Fruit fly (Drosophila melanogaster) whole organism, embryonic: ENCODE data around the gene Idh3a.

Experiments
- Aef1 ChIP-seq: fragments of 200-800 bp; sonication (Bioruptor generic); IDR thresholded peaks from 3 replicates; pipeline ENCODE4 v1.3.6; 2022; ENCODE audit warnings: missing biosample characterization, missing genetic modification characterization
- Asciz ChIP-seq: fragments of 200-800 bp; sonication (Bioruptor generic); optimal IDR thresholded peaks from 2 replicates; lab custom pipeline; 2017; ENCODE audit warnings: missing biosample characterization, mild to moderate bottlenecking, missing genetic modification characterization, missing genetic modification reagents
- Atf6 ChIP-seq: fragments of 200-800 bp; sonication (Bioruptor generic); IDR thresholded peaks from 2 replicates; pipeline ENCODE4 v1.3.6; 2022; ENCODE audit warnings: missing biosample characterization, missing genetic modification characterization
- CG12744 ChIP-seq: fragments of 200-800 bp; sonication (Bioruptor generic); optimal IDR thresholded peaks from 2 replicates; lab custom pipeline; 2016; ENCODE audit warnings: missing biosample characterization, missing genetic modification characterization
- CG13123 ChIP-seq: fragments of 200-800 bp; sonication (Bioruptor generic); optimal IDR thresholded peaks from 2 replicates; lab custom pipeline; 2016; ENCODE audit warnings: missing biosample characterization, missing genetic modification characterization
- CG14014 ChIP-seq: fragments of 200-800 bp; sonication (Bioruptor generic); IDR thresholded peaks from 2 replicates; pipeline ENCODE4 v1.3.6; 2022; ENCODE audit warnings: missing biosample characterization, missing genetic modification characterization
- CG15073 ChIP-seq: fragments of 200-800 bp; sonication (Bioruptor generic); optimal IDR thresholded peaks from 2 replicates; lab custom pipeline; 2016; ENCODE audit warnings: missing biosample characterization, missing genetic modification characterization
- CG15269 ChIP-seq: fragments of 200-800 bp; sonication (Bioruptor generic); optimal IDR thresholded peaks from 2 replicates; lab custom pipeline; 2018; ENCODE audit warnings: missing biosample characterization, mild to moderate bottlenecking, missing genetic modification characterization, moderate library complexity
- CG17328 ChIP-seq: fragments of 200-800 bp; sonication (Bioruptor generic); IDR thresholded peaks from 2 replicates; pipeline ENCODE4 v1.3.6; 2022; ENCODE audit warnings: missing biosample characterization, missing genetic modification characterization
- CG2199 ChIP-seq: fragments of 200-800 bp; sonication (Bioruptor generic); IDR thresholded peaks from 3 replicates; pipeline ENCODE4 v1.3.6; 2022; ENCODE audit warnings: missing biosample characterization, missing genetic modification characterization
- CG2889 ChIP-seq: fragments of 200-800 bp; sonication (Bioruptor generic); IDR thresholded peaks from 3 replicates; pipeline ENCODE4 v1.3.6; 2022; ENCODE audit warnings: missing biosample characterization, missing genetic modification characterization
- CG32772 ChIP-seq: fragments of 200-800 bp; sonication (Bioruptor generic); IDR thresholded peaks from 2 replicates; pipeline ENCODE4 v1.3.6; 2022; ENCODE audit warnings: missing biosample characterization, missing genetic modification characterization
- CG4360 ChIP-seq: fragments of 200-800 bp; sonication (Bioruptor generic); IDR thresholded peaks from 2 replicates; pipeline ENCODE4 v1.3.6; 2022; ENCODE audit warnings: missing biosample characterization, missing genetic modification characterization
- CG4404 ChIP-seq: fragments of 200-800 bp; sonication (Bioruptor generic); IDR thresholded peaks from 2 replicates; pipeline ENCODE4 v1.3.6; 2022; ENCODE audit warnings: missing biosample characterization, missing genetic modification characterization
- CG4854 ChIP-seq: fragments of 200-800 bp; sonication (Bioruptor generic); optimal IDR thresholded peaks from 2 replicates; lab custom pipeline; 2016; ENCODE audit warnings: missing biosample characterization, missing genetic modification characterization, inconsistent platforms
- CG6765 ChIP-seq: fragments of 200-800 bp; sonication (Bioruptor generic); optimal IDR thresholded peaks from 3 replicates; lab custom pipeline; 2017; ENCODE audit warnings: missing biosample characterization, mild to moderate bottlenecking, missing genetic modification characterization
- CG6791 ChIP-seq: fragments of 200-800 bp; sonication (Bioruptor generic); IDR thresholded peaks from 3 replicates; pipeline ENCODE4 v1.3.6; 2022; ENCODE audit warnings: missing biosample characterization, missing genetic modification characterization; ENCODE audit not compliant: partially characterized antibody
- CG8290 ChIP-seq, 3 experiments: fragments of 200-800 bp; sonication (Bioruptor generic); optimal IDR thresholded peaks; 2 replicates each; lab custom pipeline; 2016 to 2019; ENCODE audit warnings: missing biosample characterization in 3 of 3, missing genetic modification characterization in 3 of 3, mild to moderate bottlenecking in 2 of 3, moderate library complexity in 1 of 3
- CG9727 ChIP-seq: fragments of 200-800 bp; sonication (Bioruptor generic); optimal IDR thresholded peaks from 3 replicates; lab custom pipeline; 2017; ENCODE audit warnings: missing biosample characterization, mild to moderate bottlenecking, missing genetic modification characterization
- CTCF ChIP-seq: fragments of 200-800 bp; sonication (Bioruptor generic); optimal IDR thresholded peaks from 2 replicates; lab custom pipeline; 2017; ENCODE audit warnings: missing biosample characterization, mild to moderate bottlenecking, missing genetic modification characterization, moderate library complexity
- Chrac-16 ChIP-seq: fragments of 200-800 bp; sonication (Bioruptor generic); optimal IDR thresholded peaks from 3 replicates; lab custom pipeline; 2016; ENCODE audit warnings: missing biosample characterization, missing genetic modification characterization
- D ChIP-seq, 2 experiments: fragments of 200-800 bp in 1 of 2; fragments of >200 bp in 1 of 2; sonication (Bioruptor generic) in 1 of 2; optimal IDR thresholded peaks; 2 replicates in 1 of 2; 3 replicates in 1 of 2; lab custom pipeline; 2017; ENCODE audit warnings: mild to moderate bottlenecking in 1 of 2, missing biosample characterization in 1 of 2, missing genetic modification characterization in 1 of 2, missing genetic modification reagents in 1 of 2
- Dp ChIP-seq: fragments of 200-800 bp; sonication (Bioruptor generic); optimal IDR thresholded peaks from 2 replicates; lab custom pipeline; 2018; ENCODE audit warnings: missing biosample characterization, mild to moderate bottlenecking, missing genetic modification characterization, moderate library complexity
- HLH54F ChIP-seq: fragments of 200-800 bp; sonication (Bioruptor generic); optimal IDR thresholded peaks from 3 replicates; lab custom pipeline; 2016; ENCODE audit warnings: missing biosample characterization, missing genetic modification characterization
- Hmx ChIP-seq: fragments of 200-800 bp; sonication (Bioruptor generic); optimal IDR thresholded peaks from 2 replicates; lab custom pipeline; 2016; ENCODE audit warnings: missing biosample characterization, missing genetic modification characterization
- Hr51 ChIP-seq, 2 experiments: fragments of 200-800 bp; sonication (Bioruptor generic); optimal IDR thresholded peaks; 2 replicates in 1 of 2; 3 replicates in 1 of 2; lab custom pipeline; 2016 to 2018; ENCODE audit warnings: missing biosample characterization in 2 of 2, missing genetic modification characterization in 2 of 2, mild to moderate bottlenecking in 1 of 2, moderate library complexity in 1 of 2
- Nf-YB ChIP-seq: fragments of 200-800 bp; sonication (Bioruptor generic); optimal IDR thresholded peaks from 3 replicates; lab custom pipeline; 2019; ENCODE audit warnings: missing biosample characterization, mild to moderate bottlenecking, missing genetic modification characterization, moderate library complexity
- Oli ChIP-seq: fragments of 200-800 bp; sonication (Bioruptor generic); optimal IDR thresholded peaks from 2 replicates; lab custom pipeline; 2018; ENCODE audit warnings: missing biosample characterization, mild to moderate bottlenecking, missing genetic modification characterization, moderate library complexity
- Taf1 ChIP-seq: fragments of 200-800 bp; sonication (Bioruptor generic); IDR thresholded peaks from 2 replicates; pipeline ENCODE4 v1.3.6; 2022; ENCODE audit warnings: missing biosample characterization, missing genetic modification characterization
- Trl ChIP-seq, 3 experiments: fragments of >200 bp in 2 of 3; fragments of 200-800 bp in 1 of 3; sonication (Bioruptor generic) in 1 of 3; optimal IDR thresholded peaks; 2 replicates in 1 of 3; 3 replicates in 2 of 3; lab custom pipeline; 2016 to 2017; ENCODE audit warnings: missing biosample characterization in 1 of 3, missing genetic modification characterization in 1 of 3
- Usf ChIP-seq: fragments of 200-800 bp; sonication (Bioruptor generic); optimal IDR thresholded peaks from 2 replicates; lab custom pipeline; 2017; ENCODE audit warnings: missing genotype, missing biosample characterization, missing genetic modification characterization
- br ChIP-seq: fragments of >200 bp; optimal IDR thresholded peaks from 2 replicates; lab custom pipeline; 2017
- caup ChIP-seq: fragments of 200-800 bp; sonication (Bioruptor generic); optimal IDR thresholded peaks from 3 replicates; lab custom pipeline; 2017; ENCODE audit warnings: missing biosample characterization, mild to moderate bottlenecking, missing genetic modification characterization, moderate library complexity; ENCODE audit not compliant: severe bottlenecking
- chinmo ChIP-seq: fragments of 200-800 bp; sonication (Bioruptor generic); IDR thresholded peaks from 4 replicates; pipeline ENCODE4 v1.3.6; 2022; ENCODE audit warnings: missing biosample characterization, missing genetic modification characterization; ENCODE audit not compliant: partially characterized antibody
- dimm ChIP-seq: fragments of 200-800 bp; sonication (Bioruptor generic); IDR thresholded peaks from 2 replicates; pipeline ENCODE4 v1.3.6; 2022; ENCODE audit warnings: missing biosample characterization, missing genetic modification characterization
- esg ChIP-seq: fragments of 200-800 bp; sonication (Bioruptor generic); conservative IDR thresholded peaks from 2 replicates; pipeline ENCODE4 v1.3.6; 2022; ENCODE audit warnings: missing biosample characterization, missing genetic modification characterization
- fd3F ChIP-seq: fragments of 200-800 bp; sonication (Bioruptor generic); optimal IDR thresholded peaks from 2 replicates; lab custom pipeline; 2018; ENCODE audit warnings: missing biosample characterization, mild to moderate bottlenecking, missing genetic modification characterization, moderate library complexity
- ken ChIP-seq: fragments of 200-800 bp; sonication (Bioruptor generic); IDR thresholded peaks from 3 replicates; pipeline ENCODE4 v1.3.6; 2022; ENCODE audit warnings: missing biosample characterization, missing genetic modification characterization
- lola ChIP-seq, 3 experiments: fragments of >200 bp in 2 of 3; fragments of 200-800 bp in 1 of 3; sonication (Bioruptor generic) in 1 of 3; optimal IDR thresholded peaks; 2 replicates each; lab custom pipeline; 2017 to 2019; ENCODE audit warnings: missing biosample characterization in 3 of 3, missing genetic modification characterization in 3 of 3, mild to moderate bottlenecking in 1 of 3, moderate library complexity in 1 of 3
- org-1 ChIP-seq: fragments of 200-800 bp; sonication (Bioruptor generic); optimal IDR thresholded peaks from 2 replicates; lab custom pipeline; 2017; ENCODE audit warnings: missing biosample characterization, missing genetic modification characterization
- p53 ChIP-seq: fragments of 200-800 bp; sonication (Bioruptor generic); optimal IDR thresholded peaks from 2 replicates; lab custom pipeline; 2016; ENCODE audit warnings: missing biosample characterization, missing genetic modification characterization
- pros ChIP-seq: fragments of 200-800 bp; sonication (Bioruptor generic); optimal IDR thresholded peaks from 3 replicates; lab custom pipeline; 2019; ENCODE audit warnings: missing biosample characterization, mild to moderate bottlenecking, missing genetic modification characterization, moderate library complexity
- psq ChIP-seq: fragments of 200-800 bp; sonication (Bioruptor generic); optimal IDR thresholded peaks from 2 replicates; lab custom pipeline; 2017; ENCODE audit warnings: missing biosample characterization, missing genetic modification characterization
- ranshi ChIP-seq: fragments of 200-800 bp; sonication (Bioruptor generic); IDR thresholded peaks from 2 replicates; pipeline ENCODE4 v1.3.6; 2022; ENCODE audit warnings: missing biosample characterization, missing genetic modification characterization
- repo ChIP-seq: fragments of 200-800 bp; sonication (Bioruptor generic); optimal IDR thresholded peaks from 2 replicates; lab custom pipeline; 2016; ENCODE audit warnings: missing biosample characterization, missing genetic modification characterization
- vfl ChIP-seq: fragments of 200-800 bp; sonication (Bioruptor generic); optimal IDR thresholded peaks from 2 replicates; lab custom pipeline; 2016; ENCODE audit warnings: missing biosample characterization, missing genetic modification characterization
- z ChIP-seq: fragments of 200-800 bp; sonication (Bioruptor generic); IDR thresholded peaks from 3 replicates; pipeline ENCODE4 v1.3.6; 2022; ENCODE audit warnings: missing biosample characterization, missing genetic modification characterization

The Idh3a gene

DNA sequence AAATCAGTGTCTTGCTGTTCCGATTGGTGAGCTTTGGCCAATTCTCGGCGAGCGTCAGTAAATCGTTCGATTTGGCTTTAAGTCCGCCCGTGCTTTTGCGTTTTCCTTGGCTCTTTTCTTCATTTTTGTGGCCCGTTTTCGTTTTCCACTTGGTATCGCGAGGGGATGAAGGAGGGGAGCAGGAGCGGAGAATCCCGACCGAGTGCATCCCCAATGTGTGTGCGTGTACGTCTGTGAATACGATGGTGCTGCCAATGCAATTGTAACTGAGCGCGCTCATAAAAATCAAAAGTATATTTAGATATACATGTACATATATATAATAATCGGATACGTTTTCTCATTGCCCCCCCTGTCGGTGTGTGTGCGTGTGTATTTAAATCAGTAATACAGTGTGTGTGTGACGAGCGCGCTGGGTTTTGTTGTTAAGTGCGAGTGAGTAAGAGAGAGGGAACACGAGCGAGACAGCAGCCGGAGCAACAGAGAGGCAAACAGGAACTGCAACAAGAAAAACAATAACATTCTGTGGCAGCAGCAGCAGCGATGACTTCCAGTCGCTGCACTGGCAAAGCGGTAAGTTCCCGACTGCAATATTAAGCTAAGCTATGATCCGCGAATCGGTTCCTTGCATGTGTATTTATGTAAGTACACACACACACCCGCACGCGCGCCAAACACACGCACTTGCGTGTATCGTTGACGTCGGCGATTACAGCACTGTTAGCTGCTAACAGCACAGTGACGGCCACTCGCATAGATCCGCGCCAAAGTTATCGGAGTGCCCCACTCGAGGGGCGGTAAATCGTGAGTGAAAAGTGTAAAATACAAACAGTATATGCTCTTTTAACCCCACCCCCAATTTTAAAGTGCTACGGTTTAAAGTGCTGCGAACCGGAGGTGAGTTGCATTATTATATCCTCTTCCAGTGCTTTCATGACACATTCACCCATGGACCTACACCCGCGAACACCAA is 25.7 kb downstream of the Idh3a start (continued):
- TF ChIP-seq Taf1 (GFP tag; lab: Robert Waterston, UW) (no peak; the same call in 1 of the 2 replicates), Aef1 (GFP tag; lab: Robert Waterston, UW) (peak; percentile 22; the same call in 1 of the 3 replicates), Chrac-16 (GFP tag; lab: Kevin White, UChicago) (peak; percentile 22), esg (GFP tag; lab: Robert Waterston, UW) (peak; percentile 63), CTCF (GFP tag; lab: Kevin White, UChicago) (no peak), Usf (GFP tag; lab: Kevin White, UChicago) (peak; percentile 24), Nf-YB (no peak), pros (GFP tag; lab: Kevin White, UChicago) (no peak), D (optimal IDR thresholded peaks at IDR 0.05; lab: Kevin White, UChicago) (no peak), D (GFP tag; optimal IDR thresholded peaks at IDR 0.05; lab: Kevin White, UChicago) (peak; percentile 31), Dp (GFP tag; lab: Kevin White, UChicago) (no peak), CG13123 (GFP tag; lab: Kevin White, UChicago) (no peak), Oli (peak; percentile 69), ranshi (peak; percentile 63; the same call in 1 of the 2 replicates), br (lab: Kevin White, UChicago) (no peak), Trl (optimal IDR thresholded peaks at IDR 0.05; lab: Kevin White, UChicago) (no peak), Trl (GFP tag; optimal IDR thresholded peaks at IDR 0.05; lab: Kevin White, UChicago) (peak; percentile 48), lola (GFP tag; optimal IDR thresholded peaks at IDR 0.05; lab: Kevin White, UChicago) (peak in 1 of 3 experiments; percentile 37), z (no peak), Atf6 (peak; percentile 71), CG6791 (GFP tag; lab: Robert Waterston, UW) (no peak), Hr51 (GFP tag; optimal IDR thresholded peaks at IDR 0.05; lab: Kevin White, UChicago) (peak; percentile 55 to 76), CG4854 (GFP tag; lab: Kevin White, UChicago) (peak; percentile 8), CG32772 (0 out of 2 replicates have a peak, but pooled peaks have one; percentile 14), CG14014 (GFP tag; lab: Robert Waterston, UW) (peak; percentile 75), CG12744 (GFP tag; lab: Kevin White, UChicago) (peak; percentile 25), CG2889 (0 out of 3 replicates have a peak, but pooled peaks have one; percentile 23), CG9727 (GFP tag; lab: Kevin White, UChicago) (peak; percentile 59), CG2199 (GFP tag; lab: Robert Waterston, UW) (no peak), Asciz (no peak), Hmx (no peak), psq (GFP tag; lab: Kevin White, UChicago) (no peak), CG4360 (GFP tag; lab: Robert Waterston, UW) (no peak; the same call in 1 of the 2 replicates), CG8290 (GFP tag; optimal IDR thresholded peaks at IDR 0.05; lab: Kevin White, UChicago) (no peak), CG8290 (tag; optimal IDR thresholded peaks at IDR 0.05; lab: Kevin White, UChicago) (peak in 1 of 2 experiments; percentile 93), CG17328 (GFP tag; lab: Robert Waterston, UW) (peak; percentile 49; the same call in 1 of the 2 replicates), CG6765 (no peak), CG15269 (tag; lab: Kevin White, UChicago) (peak; percentile 74), p53 (GFP tag; lab: Kevin White, UChicago) (peak; percentile 10), dimm (no peak), CG15073 (peak; percentile 76), fd3F (GFP tag; lab: Kevin White, UChicago) (peak; percentile 45), chinmo (GFP tag; lab: Robert Waterston, UW) (no peak), CG4404 (GFP tag; lab: Robert Waterston, UW) (peak; percentile 44; the same call in 1 of the 2 replicates), vfl (GFP tag; lab: Kevin White, UChicago) (peak; percentile 20), org-1 (GFP tag; lab: Kevin White, UChicago) (peak; percentile 74), HLH54F (GFP tag; lab: Kevin White, UChicago) (peak; percentile 65), caup (peak; percentile 75), repo (GFP tag; lab: Kevin White, UChicago) (no peak), ken (GFP tag; lab: Robert Waterston, UW) (peak; percentile 49; the same call in 1 of the 3 replicates)
